Fruit fly (Drosophila melanogaster): Measurements from ENCODE around the gene Task7.

The Task7 gene

DNA sequence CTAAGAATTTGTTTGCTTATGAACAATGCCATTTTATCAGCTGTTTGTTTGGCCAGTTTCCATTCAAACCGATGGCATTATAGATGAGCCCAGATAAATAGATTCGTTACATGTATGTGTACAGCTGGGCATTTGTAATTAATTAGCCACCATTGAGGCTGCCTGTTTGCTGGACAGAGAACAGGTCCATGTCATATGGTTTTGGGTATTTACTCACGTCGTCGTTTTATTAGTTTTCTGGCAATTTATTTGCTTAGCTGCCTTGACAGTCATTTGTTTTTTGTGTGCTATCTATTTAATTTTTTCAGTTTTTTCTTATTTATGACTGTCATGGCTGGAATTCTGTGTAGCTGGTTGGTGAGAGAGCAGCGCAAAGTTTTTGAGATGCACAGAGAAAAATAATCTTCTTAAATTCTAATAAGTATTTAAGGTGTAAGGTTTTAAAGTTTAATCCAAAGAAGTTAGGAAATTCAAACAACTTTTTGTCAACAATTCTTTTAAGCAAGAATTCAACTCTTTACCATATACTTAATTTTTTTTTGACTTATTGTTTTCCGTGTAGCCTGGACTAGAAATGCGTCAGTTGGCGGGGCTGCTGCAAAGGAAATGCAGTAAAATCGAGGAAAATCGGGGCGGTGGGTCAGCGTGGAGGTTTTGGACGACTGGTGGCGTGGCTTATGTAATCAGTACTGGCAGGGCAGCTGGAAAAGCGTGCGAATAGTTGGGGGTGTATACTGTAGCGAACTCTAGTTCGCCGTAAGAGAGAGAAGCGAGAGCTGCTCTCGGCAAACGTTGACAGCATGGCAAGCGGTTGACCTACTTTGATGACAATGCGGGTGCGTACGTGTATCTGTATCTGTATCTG lies 22.7 kb upstream of the Task7 start:
- TF ChIP-seq psq (optimal IDR thresholded peaks at IDR 0.05) (no peak), CG8478 (optimal IDR thresholded peaks at IDR 0.05) (no peak), Dll (optimal IDR thresholded peaks at IDR 0.05) (no peak), usp (GFP tag; optimal IDR thresholded peaks at IDR 0.05) (no peak), pan (optimal IDR thresholded peaks at IDR 0.05) (no peak), EcR (GFP tag; optimal IDR thresholded peaks at IDR 0.05) (no peak)

DNA sequence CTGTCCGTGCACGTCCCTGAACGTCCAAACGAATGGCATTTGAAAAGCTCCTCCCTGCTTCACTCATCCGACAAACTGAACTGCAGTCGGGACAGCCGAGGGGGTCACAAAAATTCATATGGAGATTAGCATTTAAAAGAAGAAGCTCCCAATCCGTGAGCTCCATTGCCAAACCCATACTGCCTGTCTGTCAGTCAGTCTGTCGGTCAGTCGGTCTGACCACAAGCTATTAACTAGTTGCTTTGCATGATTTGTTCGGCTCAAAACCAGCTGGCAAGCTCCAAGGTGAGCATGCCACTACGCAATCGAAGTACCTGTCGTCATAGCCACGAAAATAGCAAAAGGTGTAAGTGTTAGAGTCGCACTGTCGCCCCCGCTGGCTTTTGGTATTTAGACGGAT lies 21.7 kb upstream of the Task7 start:
- TF ChIP-seq CG8478 (optimal IDR thresholded peaks at IDR 0.05), result no peak
- no peak for TF ChIP-seq pan (optimal IDR thresholded peaks at IDR 0.05)
- TF ChIP-seq psq (optimal IDR thresholded peaks at IDR 0.05), result no peak
- no peak for TF ChIP-seq usp (GFP tag; optimal IDR thresholded peaks at IDR 0.05)
- TF ChIP-seq EcR (GFP tag; optimal IDR thresholded peaks at IDR 0.05), result no peak
- TF ChIP-seq Dll (optimal IDR thresholded peaks at IDR 0.05), result no peak

DNA sequence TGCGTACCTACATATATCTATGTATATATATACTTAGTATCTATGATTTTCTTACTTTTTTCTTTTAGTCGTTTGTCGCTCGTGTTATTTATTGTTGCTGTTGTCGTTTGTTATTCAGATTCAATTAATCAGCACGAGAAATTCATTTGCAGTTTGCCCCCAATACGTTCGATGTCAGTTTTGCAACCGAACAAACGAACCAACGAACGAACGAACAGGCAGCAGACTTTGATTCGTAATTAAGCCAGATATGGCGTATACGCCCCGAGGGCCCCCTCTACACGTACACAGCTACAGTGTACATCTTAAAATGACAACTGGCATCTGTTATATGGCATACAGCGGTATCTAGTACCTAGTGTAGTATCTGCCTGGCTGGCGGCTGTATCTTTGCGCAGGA lies 21.2 kb upstream of the Task7 start:
- TF ChIP-seq Dll (optimal IDR thresholded peaks at IDR 0.05), result no peak

- no peak for TF ChIP-seq EcR (GFP tag; optimal IDR thresholded peaks at IDR 0.05)
- TF ChIP-seq pan (optimal IDR thresholded peaks at IDR 0.05), result no peak
- TF ChIP-seq Dll (optimal IDR thresholded peaks at IDR 0.05), result no peak
- no peak for TF ChIP-seq usp (GFP tag; optimal IDR thresholded peaks at IDR 0.05)
- TF ChIP-seq psq (optimal IDR thresholded peaks at IDR 0.05), result no peak
- TF ChIP-seq CG8478 (optimal IDR thresholded peaks at IDR 0.05), result no peak
These were observed 18.5 kb upstream of the Task7 start for dm6 chr3R:9430344-9431253.

DNA sequence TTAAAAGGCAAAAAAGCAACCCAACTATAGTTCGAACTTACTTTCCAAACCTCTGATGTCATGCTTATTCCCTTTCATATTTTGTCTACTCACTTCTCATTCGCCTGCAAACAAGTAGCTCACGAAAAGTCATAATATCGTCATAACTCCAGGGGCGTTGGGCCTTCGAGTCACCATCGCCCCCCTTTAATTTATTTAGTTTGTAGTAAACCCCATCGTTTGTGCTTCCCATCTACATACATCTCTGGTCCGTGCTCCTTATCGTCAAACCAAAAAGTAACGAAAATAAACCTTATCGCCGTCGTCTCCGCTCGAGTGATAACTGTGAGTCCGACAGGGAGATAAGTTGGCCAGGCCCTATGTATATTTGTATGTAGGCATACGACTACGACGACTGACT lies 16.9 kb upstream of the Task7 start:
- TF ChIP-seq CG8478 (optimal IDR thresholded peaks at IDR 0.05), result no peak
- no peak for TF ChIP-seq EcR (GFP tag; optimal IDR thresholded peaks at IDR 0.05)
- no peak for TF ChIP-seq Dll (optimal IDR thresholded peaks at IDR 0.05)
- no peak for TF ChIP-seq psq (optimal IDR thresholded peaks at IDR 0.05)
- TF ChIP-seq pan (optimal IDR thresholded peaks at IDR 0.05), result no peak
- TF ChIP-seq usp (GFP tag; optimal IDR thresholded peaks at IDR 0.05), result no peak

DNA sequence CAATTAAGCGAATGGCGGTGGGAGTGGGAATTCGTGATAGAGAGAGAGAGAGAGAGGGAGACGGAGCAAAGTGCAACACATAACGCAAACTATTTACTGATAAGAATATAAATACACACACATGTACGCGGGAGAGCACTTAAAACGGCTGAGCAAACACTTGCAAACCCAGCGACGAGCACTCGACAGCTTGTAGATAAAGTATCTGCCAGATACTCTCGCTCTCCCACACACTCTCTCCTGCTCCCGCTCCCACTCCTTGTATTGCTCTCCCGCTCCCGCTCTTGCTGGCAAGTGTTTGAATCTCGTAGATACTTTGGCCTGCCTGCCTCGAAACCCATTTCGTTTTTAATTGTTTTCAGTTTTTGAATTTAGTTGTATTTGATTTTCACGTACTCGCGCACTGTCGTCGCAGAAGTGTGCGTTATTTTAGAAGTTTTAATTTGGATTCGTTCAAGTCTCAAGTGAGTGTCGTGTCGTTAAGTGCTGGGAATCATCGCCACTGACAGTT lies 16.2 kb upstream of the Task7 start:
- no peak for TF ChIP-seq EcR (GFP tag; optimal IDR thresholded peaks at IDR 0.05)
- TF ChIP-seq Dll (optimal IDR thresholded peaks at IDR 0.05), result peak; percentile 88

- TF ChIP-seq usp (GFP tag; optimal IDR thresholded peaks at IDR 0.05) (no peak), psq (optimal IDR thresholded peaks at IDR 0.05) (no peak), Dll (optimal IDR thresholded peaks at IDR 0.05) (no peak), EcR (GFP tag; optimal IDR thresholded peaks at IDR 0.05) (no peak), CG8478 (optimal IDR thresholded peaks at IDR 0.05) (no peak), pan (optimal IDR thresholded peaks at IDR 0.05) (no peak)
These were observed 15.2 kb upstream of the Task7 start for dm6 chr3R:9427328-9427727.

- no peak for TF ChIP-seq psq (optimal IDR thresholded peaks at IDR 0.05)
- TF ChIP-seq CG8478 (optimal IDR thresholded peaks at IDR 0.05), result no peak
- TF ChIP-seq pan (optimal IDR thresholded peaks at IDR 0.05), result no peak
These were observed 12.1 kb upstream of the Task7 start for dm6 chr3R:9424061-9424665.

- TF ChIP-seq pan (optimal IDR thresholded peaks at IDR 0.05) (no peak), CG8478 (optimal IDR thresholded peaks at IDR 0.05) (no peak), psq (optimal IDR thresholded peaks at IDR 0.05) (no peak), EcR (GFP tag; optimal IDR thresholded peaks at IDR 0.05) (no peak), Dll (optimal IDR thresholded peaks at IDR 0.05) (no peak)
These were observed 10.2 kb upstream of the Task7 start for dm6 chr3R:9422338-9422737.

DNA sequence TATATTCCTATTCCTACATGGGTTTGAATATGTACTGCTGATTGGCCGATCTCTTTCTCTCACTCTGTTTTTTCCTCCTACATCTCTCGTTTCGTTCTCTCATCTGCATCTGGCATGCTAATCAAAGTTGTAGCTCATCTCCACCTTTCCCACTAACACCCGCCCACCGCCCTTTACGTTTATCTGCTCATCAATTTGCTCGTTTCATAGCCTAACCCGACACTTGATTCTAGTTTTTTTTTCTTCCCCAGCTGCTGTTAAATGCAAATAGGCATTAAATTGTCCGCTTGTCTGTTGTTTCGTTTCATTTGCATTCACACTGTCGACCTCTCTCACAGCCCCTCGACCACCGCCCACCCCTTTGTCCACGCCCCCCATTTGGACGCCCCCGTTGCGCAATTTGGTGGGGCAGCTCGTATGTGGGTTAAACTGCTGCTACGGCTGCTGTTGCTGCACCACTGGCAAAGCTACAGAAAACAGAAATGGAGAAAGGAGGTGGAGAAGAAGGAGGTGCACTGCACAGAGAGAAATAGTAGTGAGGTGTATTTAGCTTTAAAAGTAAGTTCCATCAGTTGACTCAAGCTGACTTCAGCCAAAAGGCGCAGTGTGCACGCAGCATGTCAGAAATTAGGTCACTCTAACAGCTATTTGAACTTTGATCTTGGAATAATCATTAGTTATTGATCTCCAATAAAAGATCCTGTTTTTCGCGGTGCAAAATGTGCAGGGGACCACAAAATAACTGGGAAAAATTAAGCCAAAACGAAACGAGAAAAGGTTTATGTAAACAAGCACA lies 8.5 kb upstream of the Task7 start:
- TF ChIP-seq pan (optimal IDR thresholded peaks at IDR 0.05) (no peak), Dll (optimal IDR thresholded peaks at IDR 0.05) (no peak), psq (optimal IDR thresholded peaks at IDR 0.05) (no peak)

dm6 chr3R:9419300-9419652 lies 7.2 kb upstream of the Task7 start:
- TF ChIP-seq usp (GFP tag; optimal IDR thresholded peaks at IDR 0.05) (no peak), Dll (optimal IDR thresholded peaks at IDR 0.05) (peak; percentile 95)

Measured in whole organism.